Fruit fly (Drosophila melanogaster): ENCODE results near the gene RhoL.
A peak's percentile ranks its signal among the peaks of the same experiment; 100 is the strongest.

The RhoL gene

dm6 chr3R:9493627-9494626 is 8.5 kb downstream of the RhoL start, which contains the start of gene CG16779 (continued):
- no peak for TF ChIP-seq Gsc (GFP tag; IDR thresholded peaks at IDR 0.05)
- TF ChIP-seq CG6254 (GFP tag; optimal IDR thresholded peaks at IDR 0.05), result no peak
- no peak for TF ChIP-seq mld (GFP tag; IDR thresholded peaks at IDR 0.05; ENCODE audit: partially characterized antibody)
- TF ChIP-seq CG8290 (GFP tag; optimal IDR thresholded peaks at IDR 0.05), result no peak
- TF ChIP-seq CG8290 (tag; optimal IDR thresholded peaks at IDR 0.05), result no peak
- TF ChIP-seq fu2 (GFP tag; optimal IDR thresholded peaks at IDR 0.05), result no peak
- no peak for TF ChIP-seq CG1024 (GFP tag; IDR thresholded peaks at IDR 0.05)
- TF ChIP-seq D19A (tag; optimal IDR thresholded peaks at IDR 0.05), result peak; percentile 28
- peak; percentile 4 for TF ChIP-seq CG18476 (GFP tag; optimal IDR thresholded peaks at IDR 0.05)
- TF ChIP-seq Ets97D (GFP tag; optimal IDR thresholded peaks at IDR 0.05), result no peak
- no peak for TF ChIP-seq pb (GFP tag; optimal IDR thresholded peaks at IDR 0.05)
- no peak for TF ChIP-seq dm (GFP tag; optimal IDR thresholded peaks at IDR 0.05)
- TF ChIP-seq CG4328 (GFP tag; optimal IDR thresholded peaks at IDR 0.05), result peak; percentile 26
- no peak for TF ChIP-seq CG1602 (GFP tag; optimal IDR thresholded peaks at IDR 0.05)
- no peak for TF ChIP-seq vfl (GFP tag; optimal IDR thresholded peaks at IDR 0.05)
- TF ChIP-seq CG17802 (tag; optimal IDR thresholded peaks at IDR 0.05), result no peak
- no peak for TF ChIP-seq tll (GFP tag; optimal IDR thresholded peaks at IDR 0.05)
- no peak for TF ChIP-seq CG14050 (GFP tag; IDR thresholded peaks at IDR 0.05)
- no peak; the same call in 3 of the 4 replicates for TF ChIP-seq Dll (GFP tag; IDR thresholded peaks at IDR 0.05; ENCODE audit: partially characterized antibody)
- no peak for TF ChIP-seq Oaz (GFP tag; IDR thresholded peaks at IDR 0.05)
- TF ChIP-seq H2.0 (GFP tag; IDR thresholded peaks at IDR 0.05), result no peak
- TF ChIP-seq CG10543 (GFP tag; optimal IDR thresholded peaks at IDR 0.05), result peak; percentile 57
- TF ChIP-seq kah (GFP tag; optimal IDR thresholded peaks at IDR 0.05), result no peak
- TF ChIP-seq Bdp1 (GFP tag; optimal IDR thresholded peaks at IDR 0.05), result no peak
- peak; percentile 67 for TF ChIP-seq Oli (tag; optimal IDR thresholded peaks at IDR 0.05)
- TF ChIP-seq CG13894 (tag; optimal IDR thresholded peaks at IDR 0.05), result no peak
- TF ChIP-seq Fer1 (GFP tag; optimal IDR thresholded peaks at IDR 0.05), result peak; percentile 20
- no peak for TF ChIP-seq CG17829 (tag; optimal IDR thresholded peaks at IDR 0.05)
- no peak for TF ChIP-seq rib (GFP tag; IDR thresholded peaks at IDR 0.05)
- TF ChIP-seq CG9932 (GFP tag; IDR thresholded peaks at IDR 0.05), result no peak
- TF ChIP-seq CG11398 (GFP tag; optimal IDR thresholded peaks at IDR 0.05), result no peak
- TF ChIP-seq gce (GFP tag; IDR thresholded peaks at IDR 0.05), result no peak
- TF ChIP-seq CG12104 (GFP tag; optimal IDR thresholded peaks at IDR 0.05), result no peak
- TF ChIP-seq CG6813 (GFP tag; optimal IDR thresholded peaks at IDR 0.05), result peak; percentile 30
- TF ChIP-seq abd-A (tag; optimal IDR thresholded peaks at IDR 0.05), result peak; percentile 44
- TF ChIP-seq gem (tag; optimal IDR thresholded peaks at IDR 0.05), result peak; percentile 67
- peak; percentile 73 for TF ChIP-seq CG7839 (tag; optimal IDR thresholded peaks at IDR 0.05)
- no peak for TF ChIP-seq CG11696 (GFP tag; IDR thresholded peaks at IDR 0.05)
- no peak for TF ChIP-seq knrl (GFP tag; IDR thresholded peaks at IDR 0.05; ENCODE audit: partially characterized antibody)
- TF ChIP-seq CG7357 (GFP tag; IDR thresholded peaks at IDR 0.05), result no peak
- no peak for TF ChIP-seq Six4 (GFP tag; optimal IDR thresholded peaks at IDR 0.05)
- no peak for TF ChIP-seq CG3995 (GFP tag; optimal IDR thresholded peaks at IDR 0.05)
- TF ChIP-seq CG7745 (tag; optimal IDR thresholded peaks at IDR 0.05), result no peak
- TF ChIP-seq CG14965 (GFP tag; optimal IDR thresholded peaks at IDR 0.05; ENCODE audit: borderline replicate concordance), result no peak
- peak; percentile 59 for TF ChIP-seq az2 (GFP tag; optimal IDR thresholded peaks at IDR 0.05)
- TF ChIP-seq CG32767 (GFP tag; IDR thresholded peaks at IDR 0.05), result 0 out of 2 replicates have a peak, but pooled peaks have one; percentile 17
- TF ChIP-seq twi (tag; optimal IDR thresholded peaks at IDR 0.05), result peak; percentile 58
- peak; percentile 15 for TF ChIP-seq CG4424 (GFP tag; optimal IDR thresholded peaks at IDR 0.05)
- TF ChIP-seq CG2120 (GFP tag; optimal IDR thresholded peaks at IDR 0.05), result peak; percentile 45
